Worm (Caenorhabditis elegans): ENCODE results near the gene sas-7.

The sas-7 gene

ce11 chrIII:10285623-10286022 is 35.2 kb upstream of the sas-7 start, which contains the start of gene K10G9.2:
K10G9.2 (plus strand) TSS chrIII:10285923.
- no peak for TF ChIP-seq nhr-237 (tag; optimal IDR thresholded peaks at IDR 0.05)
- TF ChIP-seq elt-3 (tag; optimal IDR thresholded peaks at IDR 0.05), result no peak
- no peak for TF ChIP-seq blmp-1 (tag; optimal IDR thresholded peaks at IDR 0.05)
- no peak for TF ChIP-seq unc-120 (tag; optimal IDR thresholded peaks at IDR 0.05; ENCODE audit: poor library complexity, severe bottlenecking)
- no peak for TF ChIP-seq M03D4.4 (tag; optimal IDR thresholded peaks at IDR 0.05)
- no peak for TF ChIP-seq sptf-1 (tag; optimal IDR thresholded peaks at IDR 0.05)
- no peak for TF ChIP-seq ztf-11 (tag; optimal IDR thresholded peaks at IDR 0.05)
- TF ChIP-seq zip-8 (tag; optimal IDR thresholded peaks at IDR 0.05), result no peak
- TF ChIP-seq ceh-39 (tag; optimal IDR thresholded peaks at IDR 0.05), result no peak
- no peak for TF ChIP-seq cnd-1 (tag; optimal IDR thresholded peaks at IDR 0.05)
- TF ChIP-seq lin-32 (GFP tag; optimal IDR thresholded peaks at IDR 0.05), result no peak

ce11 chrIII:10289790-10290189 is 31.0 kb upstream of the sas-7 start:
- no peak for TF ChIP-seq mab-5 (tag; optimal IDR thresholded peaks at IDR 0.05)
- TF ChIP-seq ztf-11 (tag; optimal IDR thresholded peaks at IDR 0.05), result no peak
- no peak for TF ChIP-seq nhr-76 (tag; optimal IDR thresholded peaks at IDR 0.05)
- no peak for TF ChIP-seq lin-13 (tag; optimal IDR thresholded peaks at IDR 0.05)
- TF ChIP-seq unc-62 (GFP tag; optimal IDR thresholded peaks at IDR 0.05), result no peak
- TF ChIP-seq sem-2 (GFP tag; optimal IDR thresholded peaks at IDR 0.05), result no peak
- TF ChIP-seq mep-1 (tag; optimal IDR thresholded peaks at IDR 0.05), result no peak
- no peak for TF ChIP-seq hlh-1 (tag; optimal IDR thresholded peaks at IDR 0.05)
- TF ChIP-seq ceh-39 (tag; optimal IDR thresholded peaks at IDR 0.05), result no peak
- TF ChIP-seq lsy-2 (tag; optimal IDR thresholded peaks at IDR 0.05), result no peak
- TF ChIP-seq zip-8 (tag; optimal IDR thresholded peaks at IDR 0.05), result no peak
- TF ChIP-seq flh-1 (GFP tag; optimal IDR thresholded peaks at IDR 0.05), result no peak
- TF ChIP-seq unc-39 (tag; optimal IDR thresholded peaks at IDR 0.05), result no peak
- TF ChIP-seq bed-3 (GFP tag; optimal IDR thresholded peaks at IDR 0.05), result no peak
- TF ChIP-seq mls-2 (tag; optimal IDR thresholded peaks at IDR 0.05), result no peak
- TF ChIP-seq blmp-1 (tag; optimal IDR thresholded peaks at IDR 0.05), result no peak
- TF ChIP-seq drap-1 (GFP tag; optimal IDR thresholded peaks at IDR 0.05), result no peak

DNA sequence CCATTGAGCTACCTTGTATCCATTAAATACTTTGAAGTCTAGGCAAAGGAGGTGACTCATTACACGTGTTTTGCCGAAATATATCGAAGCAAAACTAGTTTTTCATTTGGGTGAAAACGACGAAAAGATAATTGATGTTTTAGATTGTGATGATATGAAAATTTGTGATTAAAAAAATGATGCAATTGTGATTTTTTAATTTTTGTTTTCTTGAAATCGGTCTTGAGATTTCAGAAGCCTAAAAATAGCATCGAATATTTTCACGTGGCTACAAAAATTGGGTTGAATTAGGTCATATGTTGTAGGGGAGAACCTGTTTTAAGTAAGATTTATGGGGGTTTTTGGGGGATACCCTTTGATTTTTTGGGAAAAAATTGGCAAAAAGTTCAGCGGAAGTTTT is 30.3 kb upstream of the sas-7 start:
- no peak for TF ChIP-seq tbx-8 (GFP tag; optimal IDR thresholded peaks at IDR 0.05)
- no peak for TF ChIP-seq ceh-43 (GFP tag; optimal IDR thresholded peaks at IDR 0.05)
- TF ChIP-seq lin-32 (GFP tag; optimal IDR thresholded peaks at IDR 0.05), result no peak
- TF ChIP-seq sptf-1 (tag; optimal IDR thresholded peaks at IDR 0.05), result no peak
- no peak for TF ChIP-seq unc-39 (tag; optimal IDR thresholded peaks at IDR 0.05)
- no peak for TF ChIP-seq cnd-1 (tag; optimal IDR thresholded peaks at IDR 0.05)
- no peak for TF ChIP-seq mep-1 (tag; optimal IDR thresholded peaks at IDR 0.05)
- TF ChIP-seq ces-1 (GFP tag; optimal IDR thresholded peaks at IDR 0.05), result no peak
- no peak for TF ChIP-seq pha-4 (tag; optimal IDR thresholded peaks at IDR 0.05)
- no peak for TF ChIP-seq unc-62 (GFP tag; optimal IDR thresholded peaks at IDR 0.05)
- TF ChIP-seq ham-2 (GFP tag; optimal IDR thresholded peaks at IDR 0.05), result no peak
- TF ChIP-seq nhr-76 (tag; optimal IDR thresholded peaks at IDR 0.05), result no peak
- TF ChIP-seq nhr-12 (tag; optimal IDR thresholded peaks at IDR 0.05), result no peak
- no peak for TF ChIP-seq ceh-83 (GFP tag; optimal IDR thresholded peaks at IDR 0.05)
- no peak for TF ChIP-seq elt-3 (tag; optimal IDR thresholded peaks at IDR 0.05)
- TF ChIP-seq nhr-237 (tag; optimal IDR thresholded peaks at IDR 0.05), result no peak
- no peak for TF ChIP-seq elt-1 (tag; optimal IDR thresholded peaks at IDR 0.05; ENCODE audit: borderline replicate concordance, insufficient read depth)
- no peak for TF ChIP-seq M03D4.4 (tag; optimal IDR thresholded peaks at IDR 0.05)
- no peak for TF ChIP-seq mab-5 (tag; optimal IDR thresholded peaks at IDR 0.05)
- no peak for TF ChIP-seq unc-120 (tag; optimal IDR thresholded peaks at IDR 0.05; ENCODE audit: poor library complexity, severe bottlenecking)

DNA sequence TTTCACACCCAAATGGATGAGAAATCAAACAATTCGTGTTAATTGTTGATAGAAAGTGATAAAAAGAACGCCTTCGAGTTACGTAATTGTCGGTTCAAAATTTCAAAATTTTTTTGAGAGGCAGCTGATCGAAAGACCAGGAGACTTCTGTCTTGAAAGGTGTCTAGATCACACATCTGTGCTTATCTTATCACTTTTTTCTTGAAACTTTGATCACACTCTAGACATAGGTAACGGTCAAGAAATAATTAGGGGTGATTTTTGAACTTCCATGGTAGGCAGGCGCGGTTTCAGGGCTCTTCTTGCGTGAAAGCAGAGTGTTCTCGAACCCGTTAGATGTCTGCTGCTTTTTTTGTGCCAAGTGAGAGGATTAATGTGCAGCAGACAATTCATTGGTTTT is 27.5 kb upstream of the sas-7 start:
- TF ChIP-seq snpc-4 (tag; optimal IDR thresholded peaks at IDR 0.05) (no peak), elt-3 (tag; optimal IDR thresholded peaks at IDR 0.05) (no peak), nhr-12 (tag; optimal IDR thresholded peaks at IDR 0.05) (no peak), bed-3 (GFP tag; optimal IDR thresholded peaks at IDR 0.05) (no peak), lsy-2 (tag; optimal IDR thresholded peaks at IDR 0.05) (no peak), nhr-2 (tag; optimal IDR thresholded peaks at IDR 0.05) (no peak), ceh-39 (tag; optimal IDR thresholded peaks at IDR 0.05) (no peak), unc-39 (tag; optimal IDR thresholded peaks at IDR 0.05) (no peak), mep-1 (tag; optimal IDR thresholded peaks at IDR 0.05) (no peak), zip-8 (tag; optimal IDR thresholded peaks at IDR 0.05) (no peak), nhr-28 (tag; optimal IDR thresholded peaks at IDR 0.05) (no peak), ham-2 (GFP tag; optimal IDR thresholded peaks at IDR 0.05) (no peak)
